Worm (Caenorhabditis elegans): ENCODE results near the gene W08E12.6.

DNA sequence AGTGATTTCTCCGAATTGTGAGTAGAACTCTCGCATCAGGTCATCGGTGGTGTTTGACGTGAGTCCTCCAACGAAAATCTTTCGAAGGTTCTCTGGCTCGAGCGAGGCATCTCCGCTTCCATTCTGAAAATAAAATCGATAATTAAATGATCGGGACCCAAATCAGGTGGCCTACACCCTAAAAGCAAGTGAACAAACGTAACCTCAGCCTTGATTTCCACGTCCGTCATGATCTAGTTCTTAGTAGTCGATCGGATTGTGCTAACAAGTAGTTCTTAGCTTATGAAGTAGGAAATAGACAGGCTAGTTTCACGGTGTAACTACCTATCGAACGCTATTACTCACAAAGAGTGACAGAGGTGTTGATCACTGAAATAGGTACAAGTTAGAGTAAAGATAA lies 39.8 kb downstream of the W08E12.6 start:
- TF ChIP-seq nhr-47 (tag; optimal IDR thresholded peaks at IDR 0.05), result no peak
- TF ChIP-seq unc-62 (GFP tag; optimal IDR thresholded peaks at IDR 0.05), result no peak
- TF ChIP-seq lin-13 (GFP tag; optimal IDR thresholded peaks at IDR 0.05), result no peak
- no peak for TF ChIP-seq lin-35 (GFP tag; optimal IDR thresholded peaks at IDR 0.05)
- no peak for TF ChIP-seq fos-1 (tag; optimal IDR thresholded peaks at IDR 0.05)
